Fruit fly (Drosophila melanogaster) whole organism: ENCODE data around the gene CG32988.

Source experiments
- CG8478 ChIP-seq: fragments of >200 bp; optimal IDR thresholded peaks from 2 replicates; lab custom pipeline; 2018; ENCODE audit warnings: inconsistent platforms
- Dll ChIP-seq: fragments of >200 bp; optimal IDR thresholded peaks from 2 replicates; lab custom pipeline; 2017
- EcR ChIP-seq, 2 experiments: fragments of >200 bp; optimal IDR thresholded peaks; 2 replicates each; lab custom pipeline; 2017; ENCODE audit warnings: missing biosample characterization in 2 of 2, missing genetic modification characterization in 2 of 2, missing genetic modification reagents in 2 of 2
- pan ChIP-seq: fragments of >200 bp; optimal IDR thresholded peaks from 2 replicates; lab custom pipeline; 2017
- psq ChIP-seq: fragments of >200 bp; optimal IDR thresholded peaks from 2 replicates; lab custom pipeline; 2017
- usp ChIP-seq: fragments of >200 bp; optimal IDR thresholded peaks from 2 replicates; lab custom pipeline; 2017; ENCODE audit warnings: missing biosample characterization, missing genetic modification characterization, mixed read lengths

- no peak for TF ChIP-seq CG8478 (lab: Kevin White, UChicago)
- no peak for TF ChIP-seq Dll
- TF ChIP-seq pan (lab: Kevin White, UChicago), result no peak
- TF ChIP-seq usp, result no peak
- no peak for TF ChIP-seq EcR (GFP tag; optimal IDR thresholded peaks at IDR 0.05; lab: Kevin White, UChicago)
- TF ChIP-seq psq (lab: Kevin White, UChicago), result no peak
Measured at dm6 chr2L:8864564-8864963, at the start of gene CG32988.
